Worm (Caenorhabditis elegans) whole organism, L4/young adult: ENCODE data around the gene sfxn-1.3.
A peak's percentile ranks its signal among the peaks of the same experiment; 100 is the strongest.
"Not testable (repeated sequence)": the region's sequence is repeated elsewhere in the genome, so short reads cannot be mapped to it uniquely, and the experiment has no call there.

Experiments used
- W03F9.2 ChIP-seq: fragments of 150-350 bp; optimal IDR thresholded peaks from 2 replicates; lab custom pipeline; 2014; ENCODE audit warnings: missing biosample characterization, missing genetic modification characterization
- dao-5 ChIP-seq: sonication (generic microtip); optimal IDR thresholded peaks from 2 replicates; lab custom pipeline; 2016; ENCODE audit warnings: missing genotype, missing genetic modification characterization, moderate library complexity, missing compliant biosample characterization
- him-1 ChIP-seq: sonication (generic microtip); optimal IDR thresholded peaks from 2 replicates; lab custom pipeline; 2016; ENCODE audit warnings: missing genotype, missing genetic modification reagents, missing genetic modification characterization, missing compliant biosample characterization

The sfxn-1.3 gene

ce11 chrV:15752049-15752448, 25.4 kb downstream of the sfxn-1.3 start, which contains the start of gene str-43:
str-43 (minus strand) TSS chrV:15752149.
- TF ChIP-seq him-1 (tag; lab: Kevin White, UChicago) (no peak), dao-5 (tag; lab: Kevin White, UChicago) (no peak), W03F9.2 (tag; lab: Kevin White, UChicago) (no peak)

- not testable (repeated sequence) for TF ChIP-seq him-1, W03F9.2, dao-5 (tag; lab: Kevin White, UChicago)
Observed at ce11 chrV:15752941-15753340, 26.3 kb downstream of the sfxn-1.3 start, which contains the start of gene str-5. str-5 (plus strand) TSS chrV:15753241.

ce11 chrV:15754731-15755130, 28.1 kb downstream of the sfxn-1.3 start, which contains the start of gene str-8:
str-8 (plus strand) TSS chrV:15755031.
- TF ChIP-seq W03F9.2, dao-5, him-1 (tag; lab: Kevin White, UChicago): not testable (repeated sequence)

- TF ChIP-seq W03F9.2 (tag; lab: Kevin White, UChicago) (no peak), him-1 (tag; lab: Kevin White, UChicago) (no peak), dao-5 (tag; lab: Kevin White, UChicago) (no peak)
Observed at ce11 chrV:15757645-15758044, 31.0 kb downstream of the sfxn-1.3 start.

ce11 chrV:15758449-15758848, 31.8 kb downstream of the sfxn-1.3 start, which contains the start of gene str-9:
str-9 (plus strand) TSS chrV:15758749.
- no peak for TF ChIP-seq him-1 (tag; lab: Kevin White, UChicago)
- no peak for TF ChIP-seq dao-5 (tag; lab: Kevin White, UChicago)
- TF ChIP-seq W03F9.2 (tag; lab: Kevin White, UChicago): no peak

- TF ChIP-seq dao-5 (tag; lab: Kevin White, UChicago) (no peak), him-1 (tag; lab: Kevin White, UChicago) (peak; percentile 47), W03F9.2 (tag; lab: Kevin White, UChicago) (peak; percentile 95)
Observed at ce11 chrV:15766122-15766594, 39.5 kb downstream of the sfxn-1.3 start, which contains the start of the genes haf-3 and F57A10.2. haf-3 (minus strand) TSS chrV:15766172. F57A10.2 (plus strand) TSS chrV:15766575.

- no peak for TF ChIP-seq him-1 (tag; lab: Kevin White, UChicago)
- no peak for TF ChIP-seq dao-5 (tag; lab: Kevin White, UChicago)
- no peak for TF ChIP-seq W03F9.2 (tag; lab: Kevin White, UChicago)
Observed at ce11 chrV:15769072-15769471, 42.4 kb downstream of the sfxn-1.3 start, which contains the start of gene F57A10.4. F57A10.4 (plus strand) TSS chrV:15769438.

ce11 chrV:15773141-15773540, 46.5 kb downstream of the sfxn-1.3 start, which contains the start of gene nhr-60:
nhr-60 (minus strand) TSS chrV:15773241.
- TF ChIP-seq W03F9.2 (tag; lab: Kevin White, UChicago): no peak
- no peak for TF ChIP-seq him-1 (tag; lab: Kevin White, UChicago)
- no peak for TF ChIP-seq dao-5 (tag; lab: Kevin White, UChicago)

ce11 chrV:15773941-15774340, 47.3 kb downstream of the sfxn-1.3 start:
- TF ChIP-seq W03F9.2 (tag; lab: Kevin White, UChicago) (no peak), him-1 (tag; lab: Kevin White, UChicago) (no peak), dao-5 (tag; lab: Kevin White, UChicago) (no peak)

- TF ChIP-seq W03F9.2 (tag; lab: Kevin White, UChicago) (no peak), him-1 (tag; lab: Kevin White, UChicago) (no peak), dao-5 (tag; lab: Kevin White, UChicago) (no peak)
Observed at ce11 chrV:15776651-15777050, 50.0 kb downstream of the sfxn-1.3 start, which contains the start of gene nhr-283. nhr-283 (minus strand) TSS chrV:15776751.
